Worm (Caenorhabditis elegans) whole organism, L3 larva: ENCODE measurements around the gene ttr-41.

Source experiments
- ZK546.5 ChIP-seq: sonication (generic microtip); optimal IDR thresholded peaks from 2 replicates; lab custom pipeline; 2017; ENCODE audit warnings: missing biosample characterization, missing genetic modification characterization
- elt-2 ChIP-seq: sonication (generic microtip); optimal IDR thresholded peaks from 2 replicates; lab custom pipeline; 2016; ENCODE audit warnings: missing genetic modification reagents, mild to moderate bottlenecking, missing genetic modification characterization, missing compliant biosample characterization
- lin-15B ChIP-seq: fragments of 150-350 bp; optimal IDR thresholded peaks from 2 replicates; lab custom pipeline; 2014; ENCODE audit warnings: missing biosample characterization, missing genetic modification characterization
- snpc-4 ChIP-seq: fragments of 150-350 bp; optimal IDR thresholded peaks from 2 replicates; lab custom pipeline; 2014; ENCODE audit warnings: missing biosample characterization, missing genetic modification characterization
- unc-62 ChIP-seq: fragments of 150-350 bp; sonication (generic microtip); optimal IDR thresholded peaks from 4 replicates; lab custom pipeline; 2014; ENCODE audit warnings: missing biosample characterization, missing genetic modification reagents, missing genetic modification characterization

DNA sequence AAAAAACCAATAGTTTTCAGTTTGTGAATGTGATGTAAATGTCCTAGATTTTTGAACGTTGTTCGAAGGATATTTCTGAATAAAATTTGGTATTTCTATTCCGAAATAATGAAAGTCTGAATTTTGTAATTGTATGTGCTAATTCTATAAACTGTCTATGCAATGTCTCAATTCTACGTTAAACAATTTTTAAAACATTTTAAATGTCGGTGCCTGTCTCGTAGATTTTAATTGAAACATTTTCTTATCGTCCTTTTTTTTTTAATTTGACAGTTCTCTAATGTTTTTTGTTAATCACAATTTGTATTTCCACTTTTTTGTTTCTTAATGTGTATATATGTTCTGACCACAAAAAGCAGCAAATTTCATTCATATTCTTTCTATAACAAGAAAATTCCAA is 2.1 kb upstream of the ttr-41 start, which contains the start of gene F41C3.7:
- TF ChIP-seq ZK546.5 (tag; lab: Kevin White, UChicago) (no peak), unc-62 (no peak), lin-15B (tag; lab: Kevin White, UChicago) (no peak), elt-2 (tag; lab: Kevin White, UChicago) (no peak), snpc-4 (no peak)
